Worm (Caenorhabditis elegans): ENCODE data around the gene srxa-16.

DNA sequence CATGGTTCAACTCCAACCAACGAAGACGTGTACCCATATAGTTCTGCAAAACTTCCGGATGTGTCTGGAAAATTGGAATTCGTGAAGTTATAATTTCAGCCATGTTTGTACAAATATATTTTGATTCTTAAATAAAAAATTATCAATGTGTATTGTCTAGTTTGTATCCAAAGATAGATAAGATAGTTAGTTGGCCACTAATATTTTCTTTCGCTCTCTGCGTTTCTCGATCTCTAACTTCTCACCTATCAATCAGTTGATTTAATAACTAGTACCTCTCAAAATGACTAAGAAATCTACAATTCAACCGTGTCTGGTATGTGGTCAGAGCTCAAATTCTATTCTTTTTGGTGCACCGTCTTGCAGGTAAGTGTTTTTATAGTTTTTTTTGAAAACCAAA lies 43.0 kb downstream of the srxa-16 start, which contains the start of gene nhr-176:
- TF ChIP-seq him-1 (tag; optimal IDR thresholded peaks at IDR 0.05) (no peak), W03F9.2 (tag; optimal IDR thresholded peaks at IDR 0.05) (no peak)
